Fruit fly (Drosophila melanogaster) whole organism, embryonic: ENCODE results near the gene CG13984.

ENCODE experiments used
- B-H1 ChIP-seq: fragments of 200-800 bp; sonication (Bioruptor generic); IDR thresholded peaks from 3 replicates; pipeline ENCODE4 v1.3.6; 2022; ENCODE audit warnings: missing biosample characterization, missing genetic modification characterization
- BEAF-32 ChIP-seq: fragments of 200-800 bp; sonication (Bioruptor generic); optimal IDR thresholded peaks from 3 replicates; lab custom pipeline; 2017; ENCODE audit warnings: missing biosample characterization, missing genetic modification characterization, mild to moderate bottlenecking, moderate library complexity, missing genetic modification reagents
- CG10267 ChIP-seq: fragments of 200-800 bp; sonication (Bioruptor generic); optimal IDR thresholded peaks from 2 replicates; lab custom pipeline; 2018; ENCODE audit warnings: missing biosample characterization, mild to moderate bottlenecking, missing genetic modification characterization, moderate library complexity
- CG12942 ChIP-seq: fragments of 200-800 bp; sonication (Bioruptor generic); optimal IDR thresholded peaks from 3 replicates; lab custom pipeline; 2016; ENCODE audit warnings: missing biosample characterization, missing genetic modification characterization
- CG15479 ChIP-seq: fragments of 200-800 bp; sonication (Bioruptor generic); optimal IDR thresholded peaks from 3 replicates; lab custom pipeline; 2019; ENCODE audit warnings: missing biosample characterization, mild to moderate bottlenecking, missing genetic modification characterization, moderate library complexity
- CG15696 ChIP-seq: fragments of 200-800 bp; sonication (Bioruptor generic); optimal IDR thresholded peaks from 2 replicates; lab custom pipeline; 2019; ENCODE audit warnings: missing biosample characterization, mild to moderate bottlenecking, missing genetic modification characterization, moderate library complexity
- CG16813 ChIP-seq: fragments of 200-800 bp; sonication (Bioruptor generic); IDR thresholded peaks from 3 replicates; pipeline ENCODE4 v1.3.6; 2022; ENCODE audit warnings: missing biosample characterization, missing genetic modification characterization; ENCODE audit not compliant: partially characterized antibody
- CG16815 ChIP-seq: fragments of 200-800 bp; sonication (Bioruptor generic); optimal IDR thresholded peaks from 3 replicates; lab custom pipeline; 2017; ENCODE audit warnings: missing biosample characterization, mild to moderate bottlenecking, missing genetic modification characterization
- CG16863 ChIP-seq: fragments of 200-800 bp; sonication (Bioruptor generic); optimal IDR thresholded peaks from 3 replicates; lab custom pipeline; 2016; ENCODE audit warnings: missing biosample characterization, missing genetic modification characterization
- CG18476 ChIP-seq: fragments of 200-800 bp; sonication (Bioruptor generic); optimal IDR thresholded peaks from 2 replicates; lab custom pipeline; 2016; ENCODE audit warnings: missing biosample characterization, mild to moderate bottlenecking, missing genetic modification characterization
- CG2678 ChIP-seq: fragments of 200-800 bp; sonication (Bioruptor generic); optimal IDR thresholded peaks from 3 replicates; lab custom pipeline; 2019; ENCODE audit warnings: missing biosample characterization, mild to moderate bottlenecking, missing genetic modification characterization, moderate library complexity
- CG30403 ChIP-seq: fragments of 200-800 bp; sonication (Bioruptor generic); optimal IDR thresholded peaks from 3 replicates; lab custom pipeline; 2016; ENCODE audit warnings: missing biosample characterization, missing genetic modification characterization
- CG4282 ChIP-seq: fragments of 200-800 bp; sonication (Bioruptor generic); optimal IDR thresholded peaks from 2 replicates; lab custom pipeline; 2016; ENCODE audit warnings: missing biosample characterization, missing genetic modification characterization
- CG5180 ChIP-seq: fragments of 200-800 bp; sonication (Bioruptor generic); optimal IDR thresholded peaks from 3 replicates; lab custom pipeline; 2017; ENCODE audit warnings: missing biosample characterization, missing genetic modification characterization, mild to moderate bottlenecking, moderate library complexity, missing genetic modification reagents
- CG8281 ChIP-seq: fragments of 200-800 bp; sonication (Bioruptor generic); optimal IDR thresholded peaks from 2 replicates; lab custom pipeline; 2018; ENCODE audit warnings: missing biosample characterization, mild to moderate bottlenecking, missing genetic modification characterization, moderate library complexity
- CG9797 ChIP-seq: fragments of 200-800 bp; sonication (Bioruptor generic); optimal IDR thresholded peaks from 3 replicates; lab custom pipeline; 2018; ENCODE audit warnings: missing biosample characterization, mild to moderate bottlenecking, missing genetic modification characterization
- Camta ChIP-seq: fragments of 200-800 bp; sonication (Bioruptor generic); optimal IDR thresholded peaks from 2 replicates; lab custom pipeline; 2016; ENCODE audit warnings: missing biosample characterization, missing genetic modification characterization
- D19B ChIP-seq: fragments of 200-800 bp; sonication (Bioruptor generic); optimal IDR thresholded peaks from 2 replicates; lab custom pipeline; 2017; ENCODE audit warnings: missing biosample characterization, mild to moderate bottlenecking, missing genetic modification characterization
- E2f1 ChIP-seq: fragments of 200-800 bp; sonication (Bioruptor generic); IDR thresholded peaks from 2 replicates; pipeline ENCODE4 v1.3.6; 2022; ENCODE audit warnings: missing biosample characterization, missing genetic modification characterization
- E2f2 ChIP-seq: fragments of 200-800 bp; sonication (Bioruptor generic); IDR thresholded peaks from 2 replicates; pipeline ENCODE4 v1.3.6; 2022; ENCODE audit warnings: missing biosample characterization, missing genetic modification characterization
- Ets65A ChIP-seq: fragments of 200-800 bp; sonication (Bioruptor generic); peaks from one replicate; lab custom pipeline; 2016; ENCODE audit warnings: missing biosample characterization, missing genetic modification characterization
- Fer2 ChIP-seq: fragments of 200-800 bp; sonication (Bioruptor generic); optimal IDR thresholded peaks from 2 replicates; lab custom pipeline; 2018; ENCODE audit warnings: missing biosample characterization, mild to moderate bottlenecking, missing genetic modification characterization, moderate library complexity
- H2.0 ChIP-seq: fragments of 200-800 bp; sonication (Bioruptor generic); IDR thresholded peaks from 2 replicates; pipeline ENCODE4 v1.3.6; 2022; ENCODE audit warnings: missing biosample characterization, missing genetic modification characterization
- HmgZ ChIP-seq: fragments of 200-800 bp; sonication (Bioruptor generic); optimal IDR thresholded peaks from 2 replicates; lab custom pipeline; 2018; ENCODE audit warnings: missing biosample characterization, mild to moderate bottlenecking, missing genetic modification characterization
- Hr3 ChIP-seq: fragments of 200-800 bp; sonication (Bioruptor generic); optimal IDR thresholded peaks from 3 replicates; lab custom pipeline; 2016; ENCODE audit warnings: missing biosample characterization, missing genetic modification characterization
- Meics ChIP-seq: fragments of 200-800 bp; sonication (Bioruptor generic); optimal IDR thresholded peaks from 2 replicates; lab custom pipeline; 2017; ENCODE audit warnings: missing biosample characterization, mild to moderate bottlenecking, missing genetic modification characterization
- NFAT ChIP-seq: fragments of 200-800 bp; sonication (Bioruptor generic); IDR thresholded peaks from 2 replicates; pipeline ENCODE4 v1.3.6; 2022; ENCODE audit warnings: missing biosample characterization, missing genetic modification characterization
- Poxn ChIP-seq: fragments of 200-800 bp; sonication (Bioruptor generic); IDR thresholded peaks from 2 replicates; pipeline ENCODE4 v1.3.6; 2022; ENCODE audit warnings: missing biosample characterization, missing genetic modification characterization
- bowl ChIP-seq: fragments of 200-800 bp; sonication (Bioruptor generic); IDR thresholded peaks from 2 replicates; pipeline ENCODE4 v1.3.6; 2022; ENCODE audit warnings: missing biosample characterization, missing genetic modification characterization
- cato ChIP-seq: fragments of 200-800 bp; sonication (Bioruptor generic); optimal IDR thresholded peaks from 2 replicates; lab custom pipeline; 2016; ENCODE audit warnings: missing biosample characterization, missing genetic modification characterization, borderline replicate concordance
- corto ChIP-seq: fragments of 200-800 bp; sonication (Bioruptor generic); optimal IDR thresholded peaks from 2 replicates; lab custom pipeline; 2016; ENCODE audit warnings: missing biosample characterization, mild to moderate bottlenecking, missing genetic modification characterization, moderate library complexity
- dan ChIP-seq: fragments of 200-800 bp; sonication (Bioruptor generic); IDR thresholded peaks from 2 replicates; pipeline ENCODE4 v1.3.6; 2022; ENCODE audit warnings: missing biosample characterization, missing genetic modification characterization
- dmrt99B ChIP-seq: fragments of 200-800 bp; sonication (Bioruptor generic); optimal IDR thresholded peaks from 2 replicates; lab custom pipeline; 2018; ENCODE audit warnings: missing biosample characterization, mild to moderate bottlenecking, missing genetic modification characterization, moderate library complexity
- dysf ChIP-seq: fragments of 200-800 bp; sonication (Bioruptor generic); IDR thresholded peaks from 3 replicates; pipeline ENCODE4 v1.3.6; 2022; ENCODE audit warnings: missing biosample characterization, missing genetic modification characterization
- exex ChIP-seq: fragments of 200-800 bp; sonication (Bioruptor generic); optimal IDR thresholded peaks from 4 replicates; lab custom pipeline; 2018; ENCODE audit warnings: missing biosample characterization, mild to moderate bottlenecking, missing genetic modification characterization, moderate library complexity
- gro ChIP-seq: fragments of 200-800 bp; sonication (Bioruptor generic); optimal IDR thresholded peaks from 2 replicates; lab custom pipeline; 2016; ENCODE audit warnings: missing biosample characterization, missing genetic modification characterization
- gsb ChIP-seq: fragments of 200-800 bp; sonication (Bioruptor generic); IDR thresholded peaks from 2 replicates; pipeline ENCODE4 v1.3.6; 2022; ENCODE audit warnings: missing biosample characterization, missing genetic modification characterization
- hb ChIP-seq: fragments of 200-800 bp; sonication (Bioruptor generic); IDR thresholded peaks from 3 replicates; pipeline ENCODE4 v1.3.6; 2022; ENCODE audit warnings: missing biosample characterization, missing genetic modification characterization; ENCODE audit not compliant: partially characterized antibody
- lbe ChIP-seq: fragments of 200-800 bp; sonication (Bioruptor generic); optimal IDR thresholded peaks from 2 replicates; lab custom pipeline; 2016; ENCODE audit warnings: missing biosample characterization, mild to moderate bottlenecking, missing genetic modification characterization
- maf-S ChIP-seq: fragments of 200-800 bp; sonication (Bioruptor generic); optimal IDR thresholded peaks from 2 replicates; lab custom pipeline; 2016; ENCODE audit warnings: missing biosample characterization, missing genetic modification characterization
- odd ChIP-seq: fragments of 200-800 bp; sonication (Bioruptor generic); optimal IDR thresholded peaks from 2 replicates; lab custom pipeline; 2017; ENCODE audit warnings: missing biosample characterization, mild to moderate bottlenecking, missing genetic modification characterization
- phol ChIP-seq: fragments of 200-800 bp; sonication (Bioruptor generic); optimal IDR thresholded peaks from 3 replicates; lab custom pipeline; 2018; ENCODE audit warnings: missing biosample characterization, mild to moderate bottlenecking, missing genetic modification characterization, moderate library complexity
- prd ChIP-seq, 3 experiments: fragments of >200 bp in 2 of 3; fragments of 200-800 bp in 1 of 3; sonication (Bioruptor generic) in 1 of 3; optimal IDR thresholded peaks in 2 of 3; IDR thresholded peaks in 1 of 3; 2 replicates in 2 of 3; 3 replicates in 1 of 3; pipeline versions ENCODE4 v1.3.6 to Lab custom; 2017 to 2022; ENCODE audit warnings: missing biosample characterization in 1 of 3, missing genetic modification characterization in 1 of 3
- scrt ChIP-seq: fragments of 200-800 bp; sonication (Bioruptor generic); optimal IDR thresholded peaks from 2 replicates; lab custom pipeline; 2018; ENCODE audit warnings: missing biosample characterization, mild to moderate bottlenecking, missing genetic modification characterization, moderate library complexity
- sqz ChIP-seq: fragments of 200-800 bp; sonication (Bioruptor generic); optimal IDR thresholded peaks from 3 replicates; lab custom pipeline; 2018; ENCODE audit warnings: missing biosample characterization, mild to moderate bottlenecking, missing genetic modification characterization
- unc-4 ChIP-seq: fragments of 200-800 bp; sonication (Bioruptor generic); IDR thresholded peaks from 2 replicates; pipeline ENCODE4 v1.3.6; 2022; ENCODE audit warnings: missing biosample characterization, missing genetic modification characterization; ENCODE audit not compliant: partially characterized antibody

Gene CG13984

dm6 chr2L:6348327-6348726 lies 39.7 kb downstream of the CG13984 start, which contains the start of gene CG9497:
CG9497 (minus strand) TSS chr2L:6348427.
- no peak for TF ChIP-seq CG12942 (GFP tag; lab: Kevin White, UChicago)
- peak; percentile 22 for TF ChIP-seq exex (tag; lab: Kevin White, UChicago)
- TF ChIP-seq Hr3 (GFP tag; lab: Kevin White, UChicago): no peak
- TF ChIP-seq CG5180 (GFP tag; lab: Kevin White, UChicago): no peak
- TF ChIP-seq Fer2 (tag; lab: Kevin White, UChicago): no peak
- TF ChIP-seq CG8281 (tag; lab: Kevin White, UChicago): no peak
- TF ChIP-seq CG30403 (GFP tag; lab: Kevin White, UChicago): no peak
- TF ChIP-seq bowl (GFP tag; lab: Robert Waterston, UW): no peak
- TF ChIP-seq, all 482 proteins: peak for 1

- TF ChIP-seq lbe (GFP tag; lab: Kevin White, UChicago) (no peak), CG15479 (GFP tag; lab: Kevin White, UChicago) (no peak), CG9797 (GFP tag; lab: Kevin White, UChicago) (no peak), Poxn (GFP tag; lab: Robert Waterston, UW) (peak; percentile 75; the same call in 1 of the 2 replicates), dysf (GFP tag; lab: Robert Waterston, UW) (peak; percentile 83), scrt (GFP tag; lab: Kevin White, UChicago) (peak; percentile 80), Meics (peak; percentile 96), odd (GFP tag; lab: Kevin White, UChicago) (peak; percentile 78), CG18476 (GFP tag; lab: Kevin White, UChicago) (peak; percentile 49), gro (GFP tag; lab: Kevin White, UChicago) (no peak), corto (GFP tag; lab: Kevin White, UChicago) (no peak), Ets65A (GFP tag; lab: Kevin White, UChicago) (no peak), dan (no peak), CG15696 (tag; lab: Kevin White, UChicago) (peak; percentile 57), CG2678 (tag; lab: Kevin White, UChicago) (peak; percentile 97), sqz (GFP tag; lab: Kevin White, UChicago) (peak; percentile 52), prd (optimal IDR thresholded peaks at IDR 0.05; lab: Kevin White, UChicago) (no peak), prd (GFP tag; IDR thresholded peaks at IDR 0.05; lab: Robert Waterston, UW) (peak; percentile 75; the same call in 2 of the 3 replicates), unc-4 (GFP tag; lab: Robert Waterston, UW) (no peak), gsb (GFP tag; lab: Robert Waterston, UW) (peak; percentile 78; the same call in 1 of the 2 replicates), CG4282 (GFP tag; lab: Kevin White, UChicago) (no peak), BEAF-32 (GFP tag; lab: Kevin White, UChicago) (no peak), CG16815 (peak; percentile 55), E2f1 (GFP tag; lab: Robert Waterston, UW) (peak; percentile 77), H2.0 (GFP tag; lab: Robert Waterston, UW) (no peak), NFAT (GFP tag; lab: Robert Waterston, UW) (peak; percentile 61), cato (GFP tag; lab: Kevin White, UChicago) (no peak), E2f2 (GFP tag; lab: Robert Waterston, UW) (peak; percentile 49; the same call in 1 of the 2 replicates), CG16813 (GFP tag; lab: Robert Waterston, UW) (no peak), D19B (GFP tag; lab: Kevin White, UChicago) (peak; percentile 89), CG16863 (GFP tag; lab: Kevin White, UChicago) (no peak), dmrt99B (tag; lab: Kevin White, UChicago) (peak; percentile 93), CG10267 (peak; percentile 78), maf-S (no peak), Camta (GFP tag; lab: Kevin White, UChicago) (peak; percentile 4), phol (tag; lab: Kevin White, UChicago) (peak; percentile 80), B-H1 (GFP tag; lab: Robert Waterston, UW) (peak; percentile 75), HmgZ (tag; lab: Kevin White, UChicago) (peak; percentile 48), hb (GFP tag; lab: Robert Waterston, UW) (no peak)
Measured at dm6 chr2L:6350984-6351808, 42.6 kb downstream of the CG13984 start, which contains the start of gene CG9498. CG9498 (minus strand) TSS chr2L:6351034.
